Fruit fly (Drosophila melanogaster) whole organism, embryonic: ENCODE measurements around the gene Arpc3A.

Experiments used
- Abd-B ChIP-seq: fragments of 200-800 bp; sonication (Bioruptor generic); optimal IDR thresholded peaks from 2 replicates; lab custom pipeline; 2018; ENCODE audit warnings: missing biosample characterization, mild to moderate bottlenecking, missing genetic modification characterization, moderate library complexity
- Asciz ChIP-seq: fragments of 200-800 bp; sonication (Bioruptor generic); optimal IDR thresholded peaks from 2 replicates; lab custom pipeline; 2017; ENCODE audit warnings: missing biosample characterization, mild to moderate bottlenecking, missing genetic modification characterization, missing genetic modification reagents
- Atf-2 ChIP-seq: fragments of 200-800 bp; sonication (Bioruptor generic); optimal IDR thresholded peaks from 2 replicates; lab custom pipeline; 2016; ENCODE audit warnings: missing biosample characterization, missing genetic modification characterization
- B-H1 ChIP-seq: fragments of 200-800 bp; sonication (Bioruptor generic); IDR thresholded peaks from 3 replicates; pipeline ENCODE4 v1.3.6; 2022; ENCODE audit warnings: missing biosample characterization, missing genetic modification characterization
- B-H2 ChIP-seq: fragments of 200-800 bp; sonication (Bioruptor generic); optimal IDR thresholded peaks from 2 replicates; lab custom pipeline; 2018; ENCODE audit warnings: missing biosample characterization, mild to moderate bottlenecking, missing genetic modification characterization
- CG10321 ChIP-seq: fragments of 200-800 bp; sonication (Bioruptor generic); IDR thresholded peaks from 2 replicates; pipeline ENCODE4 v1.3.6; 2022; ENCODE audit warnings: missing biosample characterization, missing genetic modification characterization
- CG11247 ChIP-seq: fragments of 200-800 bp; sonication (Bioruptor generic); IDR thresholded peaks from 2 replicates; pipeline ENCODE4 v1.3.6; 2022; ENCODE audit warnings: missing biosample characterization, missing genetic modification characterization
- CG11695 ChIP-seq: fragments of 200-800 bp; sonication (Bioruptor generic); IDR thresholded peaks from 3 replicates; pipeline ENCODE4 v1.3.6; 2022; ENCODE audit warnings: missing biosample characterization, missing genetic modification characterization
- CG11696 ChIP-seq: fragments of 200-800 bp; sonication (Bioruptor generic); IDR thresholded peaks from 2 replicates; pipeline ENCODE4 v1.3.6; 2022; ENCODE audit warnings: missing biosample characterization, missing genetic modification characterization
- CG12299 ChIP-seq: fragments of 200-800 bp; sonication (Bioruptor generic); optimal IDR thresholded peaks from 2 replicates; lab custom pipeline; 2018; ENCODE audit warnings: missing biosample characterization, mild to moderate bottlenecking, missing genetic modification characterization
- CG13894 ChIP-seq: fragments of 200-800 bp; sonication (Bioruptor generic); optimal IDR thresholded peaks from 3 replicates; lab custom pipeline; 2018; ENCODE audit warnings: missing biosample characterization, mild to moderate bottlenecking, missing genetic modification characterization, moderate library complexity
- CG17359 ChIP-seq: fragments of 200-800 bp; sonication (Bioruptor generic); optimal IDR thresholded peaks from 3 replicates; lab custom pipeline; 2018; ENCODE audit warnings: missing biosample characterization, mild to moderate bottlenecking, missing genetic modification characterization, moderate library complexity
- CG34376 ChIP-seq: fragments of 200-800 bp; sonication (Bioruptor generic); optimal IDR thresholded peaks from 2 replicates; lab custom pipeline; 2018; ENCODE audit warnings: missing biosample characterization, mild to moderate bottlenecking, missing genetic modification characterization
- CG34422 ChIP-seq: fragments of 200-800 bp; sonication (Bioruptor generic); IDR thresholded peaks from 3 replicates; pipeline ENCODE4 v1.3.6; 2022; ENCODE audit warnings: missing biosample characterization, missing genetic modification characterization
- CG4328 ChIP-seq: fragments of 200-800 bp; sonication (Bioruptor generic); optimal IDR thresholded peaks from 3 replicates; lab custom pipeline; 2017; ENCODE audit warnings: missing biosample characterization, missing genetic modification reagents, missing genetic modification characterization
- CG4424 ChIP-seq: fragments of 200-800 bp; sonication (Bioruptor generic); optimal IDR thresholded peaks from 3 replicates; lab custom pipeline; 2016; ENCODE audit warnings: missing biosample characterization, missing genetic modification characterization
- CG4617 ChIP-seq: fragments of 200-800 bp; sonication (Bioruptor generic); optimal IDR thresholded peaks from 3 replicates; lab custom pipeline; 2016; ENCODE audit warnings: missing biosample characterization, missing genetic modification characterization, borderline replicate concordance
- CG5180 ChIP-seq: fragments of 200-800 bp; sonication (Bioruptor generic); optimal IDR thresholded peaks from 3 replicates; lab custom pipeline; 2017; ENCODE audit warnings: missing biosample characterization, missing genetic modification characterization, mild to moderate bottlenecking, moderate library complexity, missing genetic modification reagents
- CG6689 ChIP-seq: fragments of 200-800 bp; sonication (Bioruptor generic); IDR thresholded peaks from 2 replicates; pipeline ENCODE4 v1.3.6; 2022; ENCODE audit warnings: missing biosample characterization, missing genetic modification characterization
- CG7839 ChIP-seq: fragments of 200-800 bp; sonication (Bioruptor generic); optimal IDR thresholded peaks from 3 replicates; lab custom pipeline; 2018; ENCODE audit warnings: missing biosample characterization, mild to moderate bottlenecking, missing genetic modification characterization, moderate library complexity
- CG8944 ChIP-seq: fragments of 200-800 bp; sonication (Bioruptor generic); optimal IDR thresholded peaks from 3 replicates; lab custom pipeline; 2016; ENCODE audit warnings: missing biosample characterization, missing genetic modification characterization
- CG9727 ChIP-seq: fragments of 200-800 bp; sonication (Bioruptor generic); optimal IDR thresholded peaks from 3 replicates; lab custom pipeline; 2017; ENCODE audit warnings: missing biosample characterization, mild to moderate bottlenecking, missing genetic modification characterization
- Jarid2 ChIP-seq: fragments of 200-800 bp; sonication (Bioruptor generic); optimal IDR thresholded peaks from 3 replicates; lab custom pipeline; 2017; ENCODE audit warnings: mild to moderate bottlenecking, missing biosample characterization, missing genetic modification reagents, missing genetic modification characterization
- Nf-YC ChIP-seq: fragments of 200-800 bp; optimal IDR thresholded peaks from 3 replicates; lab custom pipeline; 2019; ENCODE audit warnings: missing biosample characterization, mild to moderate bottlenecking, missing genetic modification characterization, moderate library complexity
- NfI ChIP-seq: fragments of 200-800 bp; sonication (Bioruptor generic); optimal IDR thresholded peaks from 3 replicates; lab custom pipeline; 2018; ENCODE audit warnings: missing biosample characterization, mild to moderate bottlenecking, missing genetic modification characterization, moderate library complexity
- Opbp ChIP-seq: fragments of 200-800 bp; sonication (Bioruptor generic); IDR thresholded peaks from 3 replicates; pipeline ENCODE4 v1.3.6; 2022; ENCODE audit warnings: missing biosample characterization, missing genetic modification characterization; ENCODE audit not compliant: partially characterized antibody
- Six4 ChIP-seq: fragments of 200-800 bp; sonication (Bioruptor generic); optimal IDR thresholded peaks from 2 replicates; lab custom pipeline; 2016; ENCODE audit warnings: missing biosample characterization, missing genetic modification characterization
- Spps ChIP-seq: fragments of 200-800 bp; sonication (Bioruptor generic); optimal IDR thresholded peaks from 2 replicates; lab custom pipeline; 2018; ENCODE audit warnings: missing biosample characterization, mild to moderate bottlenecking, missing genetic modification characterization
- aop ChIP-seq: fragments of 200-800 bp; sonication (Bioruptor generic); IDR thresholded peaks from 2 replicates; pipeline ENCODE4 v1.3.6; 2022; ENCODE audit warnings: missing biosample characterization, missing genetic modification characterization
- br ChIP-seq: fragments of >200 bp; optimal IDR thresholded peaks from 2 replicates; lab custom pipeline; 2017
- cad ChIP-seq: fragments of >200 bp; optimal IDR thresholded peaks from 2 replicates; lab custom pipeline; 2017; ENCODE audit warnings: missing biosample characterization, missing genetic modification characterization
- caup ChIP-seq: fragments of 200-800 bp; sonication (Bioruptor generic); optimal IDR thresholded peaks from 3 replicates; lab custom pipeline; 2017; ENCODE audit warnings: missing biosample characterization, mild to moderate bottlenecking, missing genetic modification characterization, moderate library complexity; ENCODE audit not compliant: severe bottlenecking
- cg ChIP-seq: fragments of 200-800 bp; sonication (Bioruptor generic); optimal IDR thresholded peaks from 3 replicates; lab custom pipeline; 2019; ENCODE audit warnings: missing biosample characterization, mild to moderate bottlenecking, missing genetic modification characterization, moderate library complexity
- dpn ChIP-seq, 2 experiments: fragments of 200-800 bp; sonication (Bioruptor generic); optimal IDR thresholded peaks; 3 replicates each; lab custom pipeline; 2016; ENCODE audit warnings: missing biosample characterization in 2 of 2, missing genetic modification characterization in 2 of 2
- emc ChIP-seq: fragments of 200-800 bp; sonication (Bioruptor generic); optimal IDR thresholded peaks from 2 replicates; lab custom pipeline; 2016; ENCODE audit warnings: missing biosample characterization, missing genetic modification characterization
- ewg ChIP-seq: fragments of 200-800 bp; sonication (Bioruptor generic); optimal IDR thresholded peaks from 3 replicates; lab custom pipeline; 2017; ENCODE audit warnings: mild to moderate bottlenecking, missing biosample characterization, missing genetic modification reagents, missing genetic modification characterization
- fu2 ChIP-seq: fragments of 200-800 bp; sonication (Bioruptor generic); optimal IDR thresholded peaks from 2 replicates; lab custom pipeline; 2016; ENCODE audit warnings: missing biosample characterization, missing genetic modification characterization
- gsb ChIP-seq: fragments of 200-800 bp; sonication (Bioruptor generic); IDR thresholded peaks from 2 replicates; pipeline ENCODE4 v1.3.6; 2022; ENCODE audit warnings: missing biosample characterization, missing genetic modification characterization
- gsb-n ChIP-seq: fragments of 200-800 bp; sonication (Bioruptor generic); optimal IDR thresholded peaks from 3 replicates; lab custom pipeline; 2018; ENCODE audit warnings: missing biosample characterization, mild to moderate bottlenecking, missing genetic modification characterization
- ken ChIP-seq: fragments of 200-800 bp; sonication (Bioruptor generic); IDR thresholded peaks from 3 replicates; pipeline ENCODE4 v1.3.6; 2022; ENCODE audit warnings: missing biosample characterization, missing genetic modification characterization
- lilli ChIP-seq: fragments of 200-800 bp; sonication (Bioruptor generic); optimal IDR thresholded peaks from 3 replicates; lab custom pipeline; 2016; ENCODE audit warnings: missing biosample characterization, missing genetic modification characterization
- maf-S ChIP-seq: fragments of 200-800 bp; sonication (Bioruptor generic); optimal IDR thresholded peaks from 2 replicates; lab custom pipeline; 2016; ENCODE audit warnings: missing biosample characterization, missing genetic modification characterization
- pho ChIP-seq: fragments of 200-800 bp; sonication (Bioruptor generic); optimal IDR thresholded peaks from 2 replicates; lab custom pipeline; 2016; ENCODE audit warnings: missing biosample characterization, missing genetic modification characterization
- repo ChIP-seq: fragments of 200-800 bp; sonication (Bioruptor generic); optimal IDR thresholded peaks from 2 replicates; lab custom pipeline; 2016; ENCODE audit warnings: missing biosample characterization, missing genetic modification characterization
- rib ChIP-seq: fragments of 200-800 bp; sonication (Bioruptor generic); IDR thresholded peaks from 2 replicates; pipeline ENCODE4 v1.3.6; 2022; ENCODE audit warnings: missing biosample characterization, missing genetic modification characterization
- run ChIP-seq: fragments of 200-800 bp; sonication (Bioruptor generic); optimal IDR thresholded peaks from 3 replicates; lab custom pipeline; 2018; ENCODE audit warnings: missing biosample characterization, mild to moderate bottlenecking, missing genetic modification characterization
- slbo ChIP-seq: fragments of 200-800 bp; sonication (Bioruptor generic); IDR thresholded peaks from 2 replicates; pipeline ENCODE4 v1.3.6; 2022; ENCODE audit warnings: missing biosample characterization, missing genetic modification characterization
- so ChIP-seq: fragments of 200-800 bp; sonication (Bioruptor generic); IDR thresholded peaks from 3 replicates; pipeline ENCODE4 v1.3.6; 2022; ENCODE audit warnings: missing biosample characterization, missing genetic modification characterization
- trem ChIP-seq: fragments of 200-800 bp; optimal IDR thresholded peaks from 3 replicates; lab custom pipeline; 2019; ENCODE audit warnings: missing biosample characterization, mild to moderate bottlenecking, missing genetic modification characterization, moderate library complexity
- vfl ChIP-seq: fragments of 200-800 bp; sonication (Bioruptor generic); optimal IDR thresholded peaks from 2 replicates; lab custom pipeline; 2016; ENCODE audit warnings: missing biosample characterization, missing genetic modification characterization
- zfh1 ChIP-seq: fragments of 200-800 bp; sonication (Bioruptor generic); IDR thresholded peaks from 3 replicates; pipeline ENCODE4 v1.3.6; 2022; ENCODE audit warnings: missing biosample characterization, missing genetic modification characterization

The Arpc3A gene

DNA sequence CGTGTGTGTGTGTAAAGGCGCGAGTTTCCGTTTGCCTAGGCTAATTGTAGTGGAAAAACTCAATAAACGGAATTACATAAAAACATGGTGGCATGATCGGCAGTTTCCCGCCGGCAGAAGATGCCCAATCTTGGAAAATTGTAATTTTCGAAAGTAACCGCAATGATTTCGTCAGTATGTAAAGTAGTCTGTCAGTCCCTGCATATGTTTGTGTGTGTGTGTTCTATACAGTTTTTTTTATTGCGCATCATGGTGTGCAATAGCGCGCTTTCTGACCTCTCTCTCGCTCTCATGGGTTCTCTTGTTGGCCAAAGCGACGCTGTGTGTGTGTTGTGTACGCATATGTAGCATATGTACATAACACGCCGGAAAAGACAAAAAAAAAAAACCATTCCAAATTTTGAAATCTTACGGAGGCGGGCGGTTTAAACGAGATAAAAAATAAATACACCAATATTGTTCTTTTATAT is 40.2 kb upstream of the Arpc3A start (continued):
- TF ChIP-seq cg (peak; percentile 99), Opbp (GFP tag; lab: Robert Waterston, UW) (no peak; the same call in 2 of the 3 replicates), slbo (GFP tag; lab: Robert Waterston, UW) (peak; percentile 27; the same call in 1 of the 2 replicates), Asciz (GFP tag; lab: Kevin White, UChicago) (peak; percentile 53), br (lab: Kevin White, UChicago) (no peak), trem (tag; lab: Kevin White, UChicago) (peak; percentile 5), dpn (GFP tag; optimal IDR thresholded peaks at IDR 0.05; lab: Kevin White, UChicago) (peak in 1 of 2 experiments; percentile 16), gsb-n (tag; lab: Kevin White, UChicago) (no peak), CG4617 (GFP tag; lab: Kevin White, UChicago) (peak; percentile 30), Nf-YC (tag; lab: Kevin White, UChicago) (peak; percentile 39), CG34422 (GFP tag; lab: Robert Waterston, UW) (peak; percentile 87), Spps (tag; lab: Kevin White, UChicago) (no peak), CG11247 (peak; percentile 60; the same call in 1 of the 2 replicates), fu2 (no peak), CG5180 (GFP tag; lab: Kevin White, UChicago) (peak; percentile 43), CG12299 (tag; lab: Kevin White, UChicago) (peak; percentile 20), B-H2 (GFP tag; lab: Kevin White, UChicago) (peak; percentile 37), CG6689 (GFP tag; lab: Robert Waterston, UW) (peak; percentile 17; the same call in 1 of the 2 replicates), CG4328 (GFP tag; lab: Kevin White, UChicago) (peak; percentile 55), CG11696 (peak; percentile 35; the same call in 1 of the 2 replicates), pho (peak; percentile 73), lilli (peak; percentile 16), zfh1 (0 out of 3 replicates have a peak, but pooled peaks have one; percentile 32), emc (peak; percentile 12), CG10321 (peak; percentile 69), maf-S (GFP tag; lab: Kevin White, UChicago) (peak; percentile 32), Six4 (GFP tag; lab: Kevin White, UChicago) (no peak), CG17359 (tag; lab: Kevin White, UChicago) (peak; percentile 59), CG34376 (GFP tag; lab: Kevin White, UChicago) (peak; percentile 61), CG4424 (peak; percentile 21), run (peak; percentile 5), ewg (GFP tag; lab: Kevin White, UChicago) (peak; percentile 53), Jarid2 (GFP tag; lab: Kevin White, UChicago) (no peak), CG7839 (tag; lab: Kevin White, UChicago) (peak; percentile 29), gsb (no peak), caup (GFP tag; lab: Kevin White, UChicago) (peak; percentile 45), aop (GFP tag; lab: Robert Waterston, UW) (no peak), rib (0 out of 2 replicates have a peak, but pooled peaks have one; percentile 21), Atf-2 (GFP tag; lab: Kevin White, UChicago) (peak; percentile 1), vfl (GFP tag; lab: Kevin White, UChicago) (peak; percentile 4), B-H1 (peak; percentile 26; the same call in 1 of the 3 replicates), CG8944 (GFP tag; lab: Kevin White, UChicago) (no peak), so (GFP tag; lab: Robert Waterston, UW) (no peak), CG9727 (peak; percentile 42), cad (peak; percentile 76), ken (GFP tag; lab: Robert Waterston, UW) (no peak), CG11695 (GFP tag; lab: Robert Waterston, UW) (0 out of 3 replicates have a peak, but pooled peaks have one; percentile 56), CG13894 (tag; lab: Kevin White, UChicago) (peak; percentile 29), NfI (GFP tag; lab: Kevin White, UChicago) (peak; percentile 42), repo (no peak), Abd-B (GFP tag; lab: Kevin White, UChicago) (peak; percentile 5)
